Fruit fly (Drosophila melanogaster) whole organism, embryonic: ENCODE measurements around the gene CG32163.

Experiments used
- CoRest ChIP-seq: fragments of 200-800 bp; sonication (Bioruptor generic); optimal IDR thresholded peaks from 3 replicates; lab custom pipeline; 2018; ENCODE audit warnings: missing biosample characterization, mild to moderate bottlenecking, missing genetic modification characterization, moderate library complexity
- Eip74EF ChIP-seq, 2 experiments: fragments of 200-800 bp in 1 of 2; fragments of >200 bp in 1 of 2; sonication (Bioruptor generic) in 1 of 2; optimal IDR thresholded peaks; 2 replicates each; lab custom pipeline; 2017 to 2019; ENCODE audit warnings: missing biosample characterization in 2 of 2, missing genetic modification characterization in 2 of 2, mild to moderate bottlenecking in 1 of 2, moderate library complexity in 1 of 2
- ara ChIP-seq: fragments of 200-800 bp; sonication (Bioruptor generic); IDR thresholded peaks from 2 replicates; pipeline ENCODE4 v1.3.6; 2022; ENCODE audit warnings: missing biosample characterization, missing genetic modification characterization
- esg ChIP-seq: fragments of 200-800 bp; sonication (Bioruptor generic); conservative IDR thresholded peaks from 2 replicates; pipeline ENCODE4 v1.3.6; 2022; ENCODE audit warnings: missing biosample characterization, missing genetic modification characterization
- pan ChIP-seq, 4 experiments: fragments of >200 bp in 3 of 4; fragments of 200-800 bp in 1 of 4; sonication (Bioruptor generic) in 1 of 4; optimal IDR thresholded peaks in 3 of 4; IDR thresholded peaks in 1 of 4; 2 replicates each; pipeline versions ENCODE4 v1.3.6 to Lab custom; 2017 to 2022; ENCODE audit warnings: missing biosample characterization in 2 of 4, missing genetic modification characterization in 2 of 4, mixed read lengths in 1 of 4
- tio ChIP-seq: fragments of 200-800 bp; sonication (Bioruptor generic); optimal IDR thresholded peaks from 2 replicates; lab custom pipeline; 2017; ENCODE audit warnings: missing biosample characterization, missing genetic modification characterization, inconsistent platforms

DNA sequence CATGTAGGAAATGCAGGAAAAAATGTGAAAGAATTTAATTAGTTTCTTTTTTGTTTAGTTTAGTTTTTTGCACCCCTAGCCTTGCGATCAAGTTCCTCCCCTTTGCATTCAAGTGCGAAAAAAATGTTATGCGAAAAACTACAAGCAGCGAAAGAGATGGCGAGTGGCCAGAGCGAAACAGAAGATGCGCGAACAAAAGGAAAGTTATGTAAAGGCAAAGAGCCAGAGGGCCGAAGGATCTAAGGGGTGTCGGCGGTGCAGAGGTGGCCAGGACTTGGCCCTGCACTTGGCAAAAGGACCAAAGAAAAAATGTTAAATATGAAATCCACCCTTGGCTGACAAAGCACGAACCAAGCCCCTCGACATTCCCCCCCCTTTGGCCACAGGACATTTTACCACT is 47.1 kb downstream of the CG32163 start:
- TF ChIP-seq Eip74EF (GFP tag; optimal IDR thresholded peaks at IDR 0.05; lab: Kevin White, UChicago) = no peak
- no peak for TF ChIP-seq ara (GFP tag; lab: Robert Waterston, UW)
- TF ChIP-seq CoRest = no peak
- TF ChIP-seq esg (GFP tag; lab: Robert Waterston, UW) = no peak
- no peak for TF ChIP-seq tio
- TF ChIP-seq pan (optimal IDR thresholded peaks at IDR 0.05; lab: Kevin White, UChicago) = no peak
- TF ChIP-seq pan (GFP tag; optimal IDR thresholded peaks at IDR 0.05 in 1 of 2, IDR thresholded peaks at IDR 0.05 in 1 of 2) = no peak
